Worm (Caenorhabditis elegans) whole organism, mixed stage, embryonic: ENCODE measurements around the gene T10G3.1.

Source experiments
- M03D4.4 ChIP-seq: sonication (generic microtip); optimal IDR thresholded peaks from 2 replicates; lab custom pipeline; 2017; ENCODE audit warnings: mild to moderate bottlenecking, missing genetic modification characterization, missing compliant biosample characterization
- cnd-1 ChIP-seq: fragments of 200-800 bp; sonication (Bioruptor generic); optimal IDR thresholded peaks from 2 replicates; lab custom pipeline; 2018; ENCODE audit warnings: mild to moderate bottlenecking, missing genetic modification characterization, missing compliant biosample characterization
- lin-13 ChIP-seq: fragments of 150-350 bp; optimal IDR thresholded peaks from 2 replicates; lab custom pipeline; 2014; ENCODE audit warnings: missing biosample characterization, missing genetic modification characterization
- mab-5 ChIP-seq: fragments of 150-350 bp; optimal IDR thresholded peaks from 2 replicates; lab custom pipeline; 2014; ENCODE audit warnings: missing biosample characterization, missing genetic modification characterization
- nhr-237 ChIP-seq: fragments of 150-350 bp; optimal IDR thresholded peaks from 2 replicates; lab custom pipeline; 2014; ENCODE audit warnings: missing biosample characterization, missing genetic modification characterization
- snpc-4 ChIP-seq: fragments of 150-350 bp; optimal IDR thresholded peaks from 2 replicates; lab custom pipeline; 2014; ENCODE audit warnings: missing biosample characterization, missing genetic modification characterization
- sptf-1 ChIP-seq: sonication (generic microtip); optimal IDR thresholded peaks from 2 replicates; lab custom pipeline; 2017; ENCODE audit warnings: mild to moderate bottlenecking, missing genetic modification characterization, moderate library complexity, missing compliant biosample characterization
- unc-62 ChIP-seq: fragments of 150-350 bp; optimal IDR thresholded peaks from 2 replicates; lab custom pipeline; 2014; ENCODE audit warnings: missing biosample characterization, missing genetic modification reagents, missing genetic modification characterization

ce11 chrV:13523194-13523593 lies 49.7 kb upstream of the T10G3.1 start, which contains the start of gene R11G10.3:
- TF ChIP-seq sptf-1 (tag; lab: Kevin White, UChicago): no peak
- TF ChIP-seq cnd-1 (tag; lab: Kevin White, UChicago): no peak
- no peak for TF ChIP-seq unc-62
- TF ChIP-seq M03D4.4 (tag; lab: Kevin White, UChicago): no peak
- no peak for TF ChIP-seq lin-13 (tag; lab: Kevin White, UChicago)
- no peak for TF ChIP-seq snpc-4 (tag; lab: Kevin White, UChicago)
- TF ChIP-seq nhr-237 (tag; lab: Kevin White, UChicago): no peak
- TF ChIP-seq mab-5: no peak
